Fruit fly (Drosophila melanogaster) whole organism, embryonic: ENCODE measurements around the gene ihog.

Source experiments
- CG11560 ChIP-seq: fragments of 200-800 bp; sonication (Bioruptor generic); IDR thresholded peaks from 3 replicates; pipeline ENCODE4 v1.3.6; 2022; ENCODE audit warnings: missing biosample characterization, missing genetic modification characterization
- CG12391 ChIP-seq: fragments of 200-800 bp; sonication (Bioruptor generic); optimal IDR thresholded peaks from 3 replicates; lab custom pipeline; 2018; ENCODE audit warnings: missing biosample characterization, mild to moderate bottlenecking, missing genetic modification characterization, moderate library complexity
- CG15479 ChIP-seq: fragments of 200-800 bp; sonication (Bioruptor generic); optimal IDR thresholded peaks from 3 replicates; lab custom pipeline; 2019; ENCODE audit warnings: missing biosample characterization, mild to moderate bottlenecking, missing genetic modification characterization, moderate library complexity
- CG18619 ChIP-seq: fragments of 200-800 bp; sonication (Bioruptor generic); optimal IDR thresholded peaks from 3 replicates; lab custom pipeline; 2017; ENCODE audit warnings: missing biosample characterization, mild to moderate bottlenecking, missing genetic modification characterization
- CG2678 ChIP-seq: fragments of 200-800 bp; sonication (Bioruptor generic); optimal IDR thresholded peaks from 3 replicates; lab custom pipeline; 2019; ENCODE audit warnings: missing biosample characterization, mild to moderate bottlenecking, missing genetic modification characterization, moderate library complexity
- CG2875 ChIP-seq: fragments of 200-800 bp; sonication (Bioruptor generic); optimal IDR thresholded peaks from 2 replicates; lab custom pipeline; 2017; ENCODE audit warnings: missing biosample characterization, mild to moderate bottlenecking, missing genetic modification characterization, missing genetic modification reagents
- CG3163 ChIP-seq: fragments of 200-800 bp; sonication (Bioruptor generic); optimal IDR thresholded peaks from 3 replicates; lab custom pipeline; 2016; ENCODE audit warnings: missing biosample characterization, missing genetic modification characterization
- Oli ChIP-seq: fragments of 200-800 bp; sonication (Bioruptor generic); optimal IDR thresholded peaks from 2 replicates; lab custom pipeline; 2018; ENCODE audit warnings: missing biosample characterization, mild to moderate bottlenecking, missing genetic modification characterization, moderate library complexity
- lmd ChIP-seq: fragments of 200-800 bp; sonication (Bioruptor generic); IDR thresholded peaks from 2 replicates; pipeline ENCODE4 v1.3.6; 2022; ENCODE audit warnings: missing biosample characterization, missing genetic modification characterization
- mam ChIP-seq: fragments of 200-800 bp; sonication (Bioruptor generic); optimal IDR thresholded peaks from 3 replicates; lab custom pipeline; 2016; ENCODE audit warnings: missing biosample characterization, missing genetic modification characterization
- pan ChIP-seq, 4 experiments: fragments of >200 bp in 3 of 4; fragments of 200-800 bp in 1 of 4; sonication (Bioruptor generic) in 1 of 4; optimal IDR thresholded peaks in 3 of 4; IDR thresholded peaks in 1 of 4; 2 replicates each; pipeline versions ENCODE4 v1.3.6 to Lab custom; 2017 to 2022; ENCODE audit warnings: missing biosample characterization in 2 of 4, missing genetic modification characterization in 2 of 4, mixed read lengths in 1 of 4
- stc ChIP-seq: fragments of 200-800 bp; sonication (Bioruptor generic); IDR thresholded peaks from 2 replicates; pipeline ENCODE4 v1.3.6; 2022; ENCODE audit warnings: missing biosample characterization, missing genetic modification characterization
- unc-4 ChIP-seq: fragments of 200-800 bp; sonication (Bioruptor generic); IDR thresholded peaks from 2 replicates; pipeline ENCODE4 v1.3.6; 2022; ENCODE audit warnings: missing biosample characterization, missing genetic modification characterization; ENCODE audit not compliant: partially characterized antibody

dm6 chr2L:6925114-6925513 lies 23.5 kb downstream of the ihog start:
- TF ChIP-seq mam (GFP tag; lab: Kevin White, UChicago) (no peak), CG2875 (GFP tag; lab: Kevin White, UChicago) (no peak), lmd (no peak), CG3163 (GFP tag; lab: Kevin White, UChicago) (no peak), pan (optimal IDR thresholded peaks at IDR 0.05; lab: Kevin White, UChicago) (no peak), pan (GFP tag; optimal IDR thresholded peaks at IDR 0.05 in 1 of 2, IDR thresholded peaks at IDR 0.05 in 1 of 2) (no peak), unc-4 (no peak), CG2678 (tag; lab: Kevin White, UChicago) (no peak), stc (GFP tag; lab: Robert Waterston, UW) (no peak), CG18619 (no peak), CG11560 (tag; lab: Robert Waterston, UW) (no peak), CG15479 (no peak), CG12391 (tag; lab: Kevin White, UChicago) (no peak), Oli (no peak)
